Worm (Caenorhabditis elegans) whole organism, L1 larva: ENCODE measurements around the gene F10C2.3.

ENCODE experiments used
- C16A3.4 ChIP-seq: fragments of 150-350 bp; optimal IDR thresholded peaks from 2 replicates; lab custom pipeline; 2014; ENCODE audit warnings: missing biosample characterization, missing genetic modification characterization
- Y116A8C.19 ChIP-seq: sonication (generic microtip); optimal IDR thresholded peaks from 2 replicates; lab custom pipeline; 2016; ENCODE audit warnings: missing compliant biosample characterization, missing genetic modification characterization, borderline replicate concordance
- aha-1 ChIP-seq: fragments of 150-350 bp; optimal IDR thresholded peaks from 2 replicates; lab custom pipeline; 2014; ENCODE audit warnings: missing biosample characterization, missing genetic modification characterization
- blmp-1 ChIP-seq: fragments of 150-350 bp; optimal IDR thresholded peaks from 2 replicates; lab custom pipeline; 2014; ENCODE audit warnings: missing biosample characterization, missing genetic modification characterization
- ceh-63 ChIP-seq: fragments of 200-800 bp; sonication (Bioruptor generic); optimal IDR thresholded peaks from 2 replicates; lab custom pipeline; 2018; ENCODE audit warnings: mild to moderate bottlenecking, missing genetic modification characterization, missing compliant biosample characterization
- ceh-88 ChIP-seq: fragments of 200-800 bp; sonication (Bioruptor generic); IDR thresholded peaks from 2 replicates; pipeline ENCODE4 v1.3.6; 2022; ENCODE audit warnings: missing genetic modification characterization, missing compliant biosample characterization
- dpl-1 ChIP-seq, 3 experiments: fragments of 150-350 bp in 2 of 3; sonication (generic microtip) in 1 of 3; optimal IDR thresholded peaks; 2 replicates each; lab custom pipeline; 2014 to 2017; ENCODE audit warnings: missing biosample characterization in 3 of 3, missing genetic modification characterization in 3 of 3, missing genetic modification reagents in 3 of 3
- efl-1 ChIP-seq, 4 experiments: fragments of 150-350 bp; optimal IDR thresholded peaks in 3 of 4; peaks in 1 of 4; 1 replicate in 1 of 4; 2 replicates in 3 of 4; lab custom pipeline; 2014; ENCODE audit warnings: missing biosample characterization in 2 of 4, missing genetic modification characterization in 2 of 4, missing genetic modification reagents in 2 of 4
- egl-13 ChIP-seq: sonication (generic microtip); optimal IDR thresholded peaks from 2 replicates; lab custom pipeline; 2016; ENCODE audit warnings: missing genotype, missing genetic modification reagents, missing genetic modification characterization, missing compliant biosample characterization
- egl-27 ChIP-seq, 2 experiments: fragments of 150-350 bp in 1 of 2; sonication (generic microtip); optimal IDR thresholded peaks; 3 replicates each; lab custom pipeline; 2017 to 2018; ENCODE audit warnings: missing biosample characterization in 2 of 2, missing genetic modification characterization in 2 of 2, missing genetic modification reagents in 2 of 2
- elt-2 ChIP-seq: sonication (generic microtip); optimal IDR thresholded peaks from 2 replicates; lab custom pipeline; 2016; ENCODE audit warnings: missing genetic modification characterization, mild to moderate bottlenecking, inconsistent platforms, missing compliant biosample characterization, missing genetic modification reagents
- elt-3 ChIP-seq, 6 experiments: fragments of 150-350 bp in 1 of 6; sonication (generic microtip); optimal IDR thresholded peaks; 2 replicates each; lab custom pipeline; 2017 to 2018; ENCODE audit warnings: missing biosample characterization in 6 of 6, missing genetic modification characterization in 6 of 6, inconsistent platforms in 1 of 6
- ets-5 ChIP-seq: fragments of 200-800 bp; sonication (Bioruptor generic); IDR thresholded peaks from 2 replicates; pipeline ENCODE4 v1.3.6; 2022; ENCODE audit warnings: missing genetic modification characterization, missing compliant biosample characterization
- fkh-10 ChIP-seq: sonication (generic microtip); optimal IDR thresholded peaks from 2 replicates; lab custom pipeline; 2017; ENCODE audit warnings: missing biosample characterization, missing genetic modification reagents, missing genetic modification characterization
- fos-1 ChIP-seq: fragments of 150-350 bp; optimal IDR thresholded peaks from 2 replicates; lab custom pipeline; 2014; ENCODE audit warnings: missing biosample characterization, missing genetic modification characterization
- grh-1 ChIP-seq: fragments of 200-800 bp; sonication (Bioruptor generic); IDR thresholded peaks from 2 replicates; pipeline ENCODE4 v1.3.6; 2022; ENCODE audit warnings: missing genetic modification reagents, missing genetic modification characterization, missing compliant biosample characterization
- hlh-4 ChIP-seq: sonication (generic microtip); optimal IDR thresholded peaks from 2 replicates; lab custom pipeline; 2016; ENCODE audit warnings: mild to moderate bottlenecking, missing genetic modification characterization, missing compliant biosample characterization
- irx-1 ChIP-seq: sonication (generic microtip); optimal IDR thresholded peaks from 2 replicates; lab custom pipeline; 2016; ENCODE audit warnings: missing genetic modification characterization, missing compliant biosample characterization
- isw-1 ChIP-seq: fragments of 200-800 bp; sonication (Bioruptor generic); IDR thresholded peaks from 2 replicates; pipeline ENCODE4 v1.3.6; 2022; ENCODE audit warnings: missing genetic modification characterization, missing compliant biosample characterization
- lin-13 ChIP-seq: fragments of 150-350 bp; optimal IDR thresholded peaks from 2 replicates; lab custom pipeline; 2014; ENCODE audit warnings: missing biosample characterization, missing genetic modification reagents, missing genetic modification characterization
- lin-14 ChIP-seq: fragments of 200-800 bp; sonication (Bioruptor generic); optimal IDR thresholded peaks from 2 replicates; lab custom pipeline; 2018; ENCODE audit warnings: mild to moderate bottlenecking, missing genetic modification characterization, moderate library complexity, missing compliant biosample characterization
- lin-39 ChIP-seq: fragments of 150-350 bp; optimal IDR thresholded peaks from 2 replicates; lab custom pipeline; 2014; ENCODE audit warnings: missing biosample characterization, missing genetic modification reagents, missing genetic modification characterization
- lir-3 ChIP-seq: sonication (generic microtip); optimal IDR thresholded peaks from 2 replicates; lab custom pipeline; 2016; ENCODE audit warnings: mild to moderate bottlenecking, missing genetic modification characterization, moderate library complexity, missing compliant biosample characterization; ENCODE audit not compliant: poor library complexity
- lsy-2 ChIP-seq, 2 experiments: fragments of 150-350 bp; optimal IDR thresholded peaks; 2 replicates each; lab custom pipeline; 2014; ENCODE audit warnings: missing biosample characterization in 2 of 2, missing genetic modification characterization in 2 of 2
- mep-1 ChIP-seq: fragments of 150-350 bp; optimal IDR thresholded peaks from 2 replicates; lab custom pipeline; 2014; ENCODE audit warnings: missing biosample characterization, missing genetic modification characterization
- nhr-11 ChIP-seq: fragments of 150-350 bp; optimal IDR thresholded peaks from 2 replicates; lab custom pipeline; 2014; ENCODE audit warnings: missing biosample characterization, missing genetic modification characterization
- nhr-19 ChIP-seq: fragments of 200-800 bp; sonication (Bioruptor generic); conservative IDR thresholded peaks from 2 replicates; pipeline ENCODE4 v1.3.6; 2022; ENCODE audit warnings: missing genetic modification characterization, missing compliant biosample characterization
- nhr-28 ChIP-seq: fragments of 150-350 bp; optimal IDR thresholded peaks from 2 replicates; lab custom pipeline; 2014; ENCODE audit warnings: missing biosample characterization, missing genetic modification characterization
- nhr-47 ChIP-seq: sonication (generic microtip); optimal IDR thresholded peaks from 2 replicates; lab custom pipeline; 2016; ENCODE audit warnings: mild to moderate bottlenecking, missing genetic modification characterization, moderate library complexity, missing compliant biosample characterization
- nhr-71 ChIP-seq: sonication (generic microtip); optimal IDR thresholded peaks from 2 replicates; lab custom pipeline; 2016; ENCODE audit warnings: mild to moderate bottlenecking, missing genetic modification characterization, moderate library complexity, missing compliant biosample characterization
- nhr-76 ChIP-seq: sonication (generic microtip); optimal IDR thresholded peaks from 2 replicates; lab custom pipeline; 2017; ENCODE audit warnings: missing biosample characterization, missing genetic modification characterization
- nhr-84 ChIP-seq: sonication (generic microtip); optimal IDR thresholded peaks from 2 replicates; lab custom pipeline; 2017; ENCODE audit warnings: missing biosample characterization, missing genetic modification characterization
- nhr-85 ChIP-seq: sonication (generic microtip); peaks from one replicate; lab custom pipeline; 2016; ENCODE audit warnings: missing genetic modification characterization, inconsistent platforms, missing compliant biosample characterization
- pag-3 ChIP-seq: sonication (generic microtip); optimal IDR thresholded peaks from 2 replicates; lab custom pipeline; 2017; ENCODE audit warnings: missing genetic modification characterization, mild to moderate bottlenecking, missing compliant biosample characterization, antibody characterized with exemption, borderline replicate concordance; ENCODE audit not compliant: insufficient read depth
- pqm-1 ChIP-seq: sonication (generic microtip); optimal IDR thresholded peaks from 3 replicates; lab custom pipeline; 2017; ENCODE audit warnings: missing biosample characterization, missing genetic modification characterization
- swsn-7 ChIP-seq: sonication (generic microtip); optimal IDR thresholded peaks from 2 replicates; lab custom pipeline; 2016; ENCODE audit warnings: missing genetic modification characterization, missing compliant biosample characterization
- tbx-2 ChIP-seq: sonication (generic microtip); optimal IDR thresholded peaks from 2 replicates; lab custom pipeline; 2016; ENCODE audit warnings: missing genetic modification characterization, missing compliant biosample characterization
- tlp-1 ChIP-seq: fragments of 150-350 bp; optimal IDR thresholded peaks from 2 replicates; lab custom pipeline; 2014; ENCODE audit warnings: missing biosample characterization, missing genetic modification characterization
- unc-30 ChIP-seq: sonication (generic microtip); optimal IDR thresholded peaks from 2 replicates; lab custom pipeline; 2017; ENCODE audit warnings: missing biosample characterization, missing genetic modification characterization
- unc-62 ChIP-seq: fragments of 150-350 bp; optimal IDR thresholded peaks from 2 replicates; lab custom pipeline; 2014; ENCODE audit warnings: missing biosample characterization, missing genetic modification reagents, missing genetic modification characterization
- unc-98 ChIP-seq: fragments of 200-800 bp; sonication (Bioruptor generic); IDR thresholded peaks from 2 replicates; pipeline ENCODE4 v1.3.6; 2022; ENCODE audit warnings: missing genetic modification characterization, missing compliant biosample characterization
- vab-15 ChIP-seq: sonication (generic microtip); optimal IDR thresholded peaks from 2 replicates; lab custom pipeline; 2017; ENCODE audit warnings: missing genotype, mild to moderate bottlenecking, missing genetic modification characterization, missing compliant biosample characterization
- zag-1 ChIP-seq: fragments of 150-350 bp; optimal IDR thresholded peaks from 2 replicates; lab custom pipeline; 2014; ENCODE audit warnings: missing biosample characterization, missing genetic modification characterization
- zip-4 ChIP-seq: fragments of 200-800 bp; sonication (Bioruptor generic); optimal IDR thresholded peaks from 2 replicates; lab custom pipeline; 2018; ENCODE audit warnings: mild to moderate bottlenecking, missing genetic modification characterization, moderate library complexity, missing compliant biosample characterization
- ztf-4 ChIP-seq: fragments of 150-350 bp; optimal IDR thresholded peaks from 2 replicates; lab custom pipeline; 2014; ENCODE audit warnings: missing biosample characterization, missing genetic modification characterization

The F10C2.3 gene

ce11 chrV:11989861-11990260 lies 30.3 kb upstream of the F10C2.3 start (continued):
- TF ChIP-seq blmp-1 = peak; percentile 74
- no peak for TF ChIP-seq nhr-76 (tag; lab: Kevin White, UChicago)
- no peak for TF ChIP-seq nhr-84 (tag; lab: Kevin White, UChicago)
- TF ChIP-seq pag-3 = no peak
- TF ChIP-seq lin-13 (GFP tag; lab: Kevin White, UChicago) = no peak
- TF ChIP-seq ets-5 = no peak

- TF ChIP-seq efl-1 (optimal IDR thresholded peaks at IDR 0.05; lab: Kevin White, UChicago) (peak in 1 of 2 experiments; percentile 2), efl-1 (GFP tag; optimal IDR thresholded peaks at IDR 0.05 in 1 of 2; lab: Kevin White, UChicago) (no peak), tbx-2 (tag; lab: Kevin White, UChicago) (no peak), aha-1 (tag; lab: Kevin White, UChicago) (no peak), egl-13 (tag; lab: Kevin White, UChicago) (no peak), lin-14 (GFP tag; lab: Kevin White, UChicago) (peak; percentile 59), nhr-47 (tag; lab: Kevin White, UChicago) (peak; percentile 4), vab-15 (tag; lab: Kevin White, UChicago) (no peak), irx-1 (tag; lab: Kevin White, UChicago) (no peak), fkh-10 (GFP tag; lab: Kevin White, UChicago) (peak; percentile 93), nhr-28 (tag; lab: Kevin White, UChicago) (no peak), grh-1 (GFP tag; lab: Robert Waterston, UW) (no peak), ceh-63 (GFP tag; lab: Kevin White, UChicago) (no peak), isw-1 (GFP tag; lab: Robert Waterston, UW) (no peak)
These were observed 29.5 kb upstream of the F10C2.3 start for ce11 chrV:11990511-11991127.

ce11 chrV:11993706-11994345 lies 26.3 kb upstream of the F10C2.3 start, which contains the start of the genes cyl-1 and C52E4.7:
Gene cyl-1, minus strand, starts transcription at chrV:11993723.
Gene C52E4.7, plus strand, starts transcription at chrV:11994295.
- TF ChIP-seq nhr-71 (tag; lab: Kevin White, UChicago) (peak; percentile 71), ztf-4 (no peak), ceh-63 (GFP tag; lab: Kevin White, UChicago) (no peak), zag-1 (tag; lab: Kevin White, UChicago) (no peak), C16A3.4 (peak; percentile 50), pqm-1 (tag; lab: Kevin White, UChicago) (no peak), zip-4 (GFP tag; lab: Kevin White, UChicago) (no peak), lin-39 (no peak), Y116A8C.19 (no peak), irx-1 (tag; lab: Kevin White, UChicago) (no peak), tlp-1 (tag; lab: Kevin White, UChicago) (no peak), lir-3 (tag; lab: Kevin White, UChicago) (no peak), unc-62 (GFP tag; lab: Kevin White, UChicago) (no peak), aha-1 (tag; lab: Kevin White, UChicago) (no peak), ceh-88 (GFP tag; lab: Robert Waterston, UW) (no peak), mep-1 (tag; lab: Kevin White, UChicago) (peak; percentile 80), unc-30 (tag; lab: Kevin White, UChicago) (no peak), dpl-1 (GFP tag; optimal IDR thresholded peaks at IDR 0.05; lab: Kevin White, UChicago) (peak; percentile 46 to 73 (median 61)), efl-1 (optimal IDR thresholded peaks at IDR 0.05; lab: Kevin White, UChicago) (peak; percentile 71 to 74), efl-1 (GFP tag; optimal IDR thresholded peaks at IDR 0.05 in 1 of 2; lab: Kevin White, UChicago) (peak; percentile 65 to 87), isw-1 (GFP tag; lab: Robert Waterston, UW) (no peak; the same call in 1 of the 2 replicates), swsn-7 (tag; lab: Kevin White, UChicago) (peak; percentile 37), elt-3 (tag; optimal IDR thresholded peaks at IDR 0.05; lab: Kevin White, UChicago) (peak in 1 of 6 experiments; percentile 44), nhr-47 (tag; lab: Kevin White, UChicago) (peak; percentile 50), nhr-19 (GFP tag; lab: Robert Waterston, UW) (0 out of 2 replicates have a peak, but pooled peaks have one; percentile 3), egl-27 (tag; optimal IDR thresholded peaks at IDR 0.05; lab: Kevin White, UChicago) (no peak), lin-13 (GFP tag; lab: Kevin White, UChicago) (peak; percentile 46), lsy-2 (tag; optimal IDR thresholded peaks at IDR 0.05; lab: Kevin White, UChicago) (peak; percentile 54 to 86), fos-1 (tag; lab: Kevin White, UChicago) (no peak), hlh-4 (tag; lab: Kevin White, UChicago) (no peak), elt-2 (tag; lab: Kevin White, UChicago) (no peak), nhr-11 (tag; lab: Kevin White, UChicago) (no peak), unc-98 (no peak), fkh-10 (GFP tag; lab: Kevin White, UChicago) (no peak), nhr-85 (peak; percentile 42)
